Fruit fly (Drosophila melanogaster): Measurements from ENCODE around the gene vanin-like.

dm6 chrX:6216650-6217049, 14.3 kb upstream of the vanin-like start:
- TF ChIP-seq pan (optimal IDR thresholded peaks at IDR 0.05), result no peak
- no peak for TF ChIP-seq Dll (optimal IDR thresholded peaks at IDR 0.05)
- TF ChIP-seq psq (optimal IDR thresholded peaks at IDR 0.05), result no peak
- TF ChIP-seq EcR (GFP tag; optimal IDR thresholded peaks at IDR 0.05), result no peak
- TF ChIP-seq CG8478 (optimal IDR thresholded peaks at IDR 0.05), result no peak
- no peak for TF ChIP-seq usp (GFP tag; optimal IDR thresholded peaks at IDR 0.05)

Measured in whole organism.